Fruit fly (Drosophila melanogaster): ENCODE data around the gene CG31321.
A peak's percentile ranks its signal among the peaks of the same experiment; 100 is the strongest.

CG31321 gene

dm6 chr3R:14283042-14283626 lies 27.0 kb upstream of the CG31321 start:
- peak; percentile 85 for TF ChIP-seq h (GFP tag; optimal IDR thresholded peaks at IDR 0.05)
- TF ChIP-seq ey (GFP tag; optimal IDR thresholded peaks at IDR 0.05), result peak; percentile 86
- no peak for TF ChIP-seq Myc (optimal IDR thresholded peaks at IDR 0.05)
- TF ChIP-seq Vsx2 (GFP tag; optimal IDR thresholded peaks at IDR 0.05; ENCODE audit: partially characterized antibody), result peak; percentile 88
- no peak for TF ChIP-seq N (GFP tag; optimal IDR thresholded peaks at IDR 0.05)
- peak; percentile 39 for TF ChIP-seq Hnf4 (GFP tag; optimal IDR thresholded peaks at IDR 0.05)
- TF ChIP-seq foxo (GFP tag; optimal IDR thresholded peaks at IDR 0.05), result peak in 1 of 2 experiments; percentile 65
- TF ChIP-seq br (GFP tag; optimal IDR thresholded peaks at IDR 0.05), result peak; percentile 78
- peak; percentile 77 for TF ChIP-seq Hr83 (GFP tag; optimal IDR thresholded peaks at IDR 0.05; ENCODE audit: poor library complexity, severe bottlenecking)
- TF ChIP-seq sv (GFP tag; optimal IDR thresholded peaks at IDR 0.05), result peak; percentile 49
- peak; percentile 73 for TF ChIP-seq tai (GFP tag; optimal IDR thresholded peaks at IDR 0.05)
- TF ChIP-seq Sp1 (GFP tag; optimal IDR thresholded peaks at IDR 0.05), result peak; percentile 75
- no peak for TF ChIP-seq brk (GFP tag; optimal IDR thresholded peaks at IDR 0.05)
- TF ChIP-seq Mio (GFP tag; optimal IDR thresholded peaks at IDR 0.05), result peak; percentile 17
- no peak for TF ChIP-seq CG9705 (GFP tag; optimal IDR thresholded peaks at IDR 0.05)
- TF ChIP-seq Dfd (GFP tag; optimal IDR thresholded peaks at IDR 0.05), result no peak
- peak; percentile 59 for TF ChIP-seq woc (GFP tag; optimal IDR thresholded peaks at IDR 0.05)
- TF ChIP-seq psq (GFP tag; optimal IDR thresholded peaks at IDR 0.05), result peak; percentile 63
- no peak for TF ChIP-seq usp (GFP tag; optimal IDR thresholded peaks at IDR 0.05)
- TF ChIP-seq dsf (GFP tag; optimal IDR thresholded peaks at IDR 0.05; ENCODE audit: borderline replicate concordance), result peak; percentile 2
- TF ChIP-seq OdsH (GFP tag; optimal IDR thresholded peaks at IDR 0.05), result peak; percentile 67
- peak; percentile 3 for TF ChIP-seq Jra (GFP tag; optimal IDR thresholded peaks at IDR 0.05)
- TF ChIP-seq Dif (GFP tag; optimal IDR thresholded peaks at IDR 0.05; ENCODE audit: partially characterized antibody), result peak; percentile 96
- peak; percentile 57 for TF ChIP-seq dmrt93B (GFP tag; optimal IDR thresholded peaks at IDR 0.05)
- no peak for TF ChIP-seq Hr78 (GFP tag; optimal IDR thresholded peaks at IDR 0.05)
- no peak for TF ChIP-seq jim (GFP tag; optimal IDR thresholded peaks at IDR 0.05)
- TF ChIP-seq fru (GFP tag; optimal IDR thresholded peaks at IDR 0.05), result peak; percentile 83
- no peak for TF ChIP-seq Rel (GFP tag; optimal IDR thresholded peaks at IDR 0.05)
- peak; percentile 84 for TF ChIP-seq Rel (tag; optimal IDR thresholded peaks at IDR 0.05)
- TF ChIP-seq Abd-B (GFP tag; optimal IDR thresholded peaks at IDR 0.05), result no peak
- TF ChIP-seq rgr (GFP tag; optimal IDR thresholded peaks at IDR 0.05), result peak; percentile 67
- TF ChIP-seq GATAd (GFP tag; optimal IDR thresholded peaks at IDR 0.05), result no peak
- no peak for TF ChIP-seq CG32264 (GFP tag; optimal IDR thresholded peaks at IDR 0.05)
- TF ChIP-seq sage (GFP tag; optimal IDR thresholded peaks at IDR 0.05), result peak; percentile 11
- no peak for TF ChIP-seq CrebA (GFP tag; optimal IDR thresholded peaks at IDR 0.05; ENCODE audit: borderline replicate concordance)
- TF ChIP-seq HLH106 (tag; optimal IDR thresholded peaks at IDR 0.05), result peak; percentile 78
- TF ChIP-seq lola (GFP tag; optimal IDR thresholded peaks at IDR 0.05), result no peak
- TF ChIP-seq pan (optimal IDR thresholded peaks at IDR 0.05), result no peak
- TF ChIP-seq dl (GFP tag; optimal IDR thresholded peaks at IDR 0.05; ENCODE audit: insufficient read depth in 1 of 2, partially characterized antibody in 2 of 2), result peak; percentile 73 to 88

- TF ChIP-seq Hnf4 (GFP tag; optimal IDR thresholded peaks at IDR 0.05) (peak; percentile 94), h (GFP tag; optimal IDR thresholded peaks at IDR 0.05) (peak; percentile 98), fru (GFP tag; optimal IDR thresholded peaks at IDR 0.05) (peak; percentile 96), Dfd (GFP tag; optimal IDR thresholded peaks at IDR 0.05) (peak; percentile 83), Sp1 (GFP tag; optimal IDR thresholded peaks at IDR 0.05) (peak; percentile 98), brk (GFP tag; optimal IDR thresholded peaks at IDR 0.05) (peak; percentile 97), Abd-B (GFP tag; optimal IDR thresholded peaks at IDR 0.05) (no peak), Mio (GFP tag; optimal IDR thresholded peaks at IDR 0.05) (peak; percentile 49), jim (GFP tag; optimal IDR thresholded peaks at IDR 0.05) (no peak), OdsH (GFP tag; optimal IDR thresholded peaks at IDR 0.05) (peak; percentile 99), woc (GFP tag; optimal IDR thresholded peaks at IDR 0.05) (peak; percentile 80), dsf (GFP tag; optimal IDR thresholded peaks at IDR 0.05; ENCODE audit: borderline replicate concordance) (peak; percentile 93), GATAd (GFP tag; optimal IDR thresholded peaks at IDR 0.05) (peak; percentile 62), sv (GFP tag; optimal IDR thresholded peaks at IDR 0.05) (peak; percentile 96), Hr83 (GFP tag; optimal IDR thresholded peaks at IDR 0.05; ENCODE audit: poor library complexity, severe bottlenecking) (peak; percentile 60), ey (GFP tag; optimal IDR thresholded peaks at IDR 0.05) (peak; percentile 96), Jra (GFP tag; optimal IDR thresholded peaks at IDR 0.05) (peak; percentile 72), lola (GFP tag; optimal IDR thresholded peaks at IDR 0.05) (no peak), N (GFP tag; optimal IDR thresholded peaks at IDR 0.05) (no peak), HLH106 (tag; optimal IDR thresholded peaks at IDR 0.05) (peak; percentile 98), tai (GFP tag; optimal IDR thresholded peaks at IDR 0.05) (peak; percentile 93), Hr78 (GFP tag; optimal IDR thresholded peaks at IDR 0.05) (no peak), pan (optimal IDR thresholded peaks at IDR 0.05) (no peak), CG32264 (GFP tag; optimal IDR thresholded peaks at IDR 0.05) (peak; percentile 88), foxo (GFP tag; optimal IDR thresholded peaks at IDR 0.05) (peak; percentile 57 to 98), dmrt93B (GFP tag; optimal IDR thresholded peaks at IDR 0.05) (peak; percentile 94), psq (GFP tag; optimal IDR thresholded peaks at IDR 0.05) (peak; percentile 96), sage (GFP tag; optimal IDR thresholded peaks at IDR 0.05) (peak; percentile 93), rgr (GFP tag; optimal IDR thresholded peaks at IDR 0.05) (peak; percentile 98), br (GFP tag; optimal IDR thresholded peaks at IDR 0.05) (peak; percentile 96), Dif (GFP tag; optimal IDR thresholded peaks at IDR 0.05; ENCODE audit: partially characterized antibody) (peak; percentile 72), usp (GFP tag; optimal IDR thresholded peaks at IDR 0.05) (no peak), Rel (GFP tag; optimal IDR thresholded peaks at IDR 0.05) (peak; percentile 83), Rel (tag; optimal IDR thresholded peaks at IDR 0.05) (peak; percentile 58), CG9705 (GFP tag; optimal IDR thresholded peaks at IDR 0.05) (peak; percentile 89), dl (GFP tag; optimal IDR thresholded peaks at IDR 0.05; ENCODE audit: insufficient read depth in 1 of 2, partially characterized antibody in 2 of 2) (peak; percentile 2 to 81), CrebA (GFP tag; optimal IDR thresholded peaks at IDR 0.05; ENCODE audit: borderline replicate concordance) (peak; percentile 4), Myc (optimal IDR thresholded peaks at IDR 0.05) (no peak), Vsx2 (GFP tag; optimal IDR thresholded peaks at IDR 0.05; ENCODE audit: partially characterized antibody) (peak; percentile 81)
These were observed 26.3 kb upstream of the CG31321 start for dm6 chr3R:14283754-14284421.

Data from whole organism, wandering third instar larva.